Fruit fly (Drosophila melanogaster): Measurements from ENCODE around the gene CG5087.

- TF ChIP-seq psq (GFP tag; optimal IDR thresholded peaks at IDR 0.05) (no peak), br (GFP tag; optimal IDR thresholded peaks at IDR 0.05) (no peak), h (GFP tag; optimal IDR thresholded peaks at IDR 0.05) (no peak), tai (GFP tag; optimal IDR thresholded peaks at IDR 0.05) (no peak), CrebA (GFP tag; optimal IDR thresholded peaks at IDR 0.05; ENCODE audit: borderline replicate concordance) (no peak), Hr83 (GFP tag; optimal IDR thresholded peaks at IDR 0.05; ENCODE audit: poor library complexity, severe bottlenecking) (no peak)
Observed at dm6 chr3L:9003369-9003768, 5.4 kb downstream of the CG5087 start.

Data from whole organism, wandering third instar larva.